Worm (Caenorhabditis elegans): Measurements from ENCODE around the gene R02F11.2.
A peak's percentile ranks its signal among the peaks of the same experiment; 100 is the strongest.

The R02F11.2 gene

DNA sequence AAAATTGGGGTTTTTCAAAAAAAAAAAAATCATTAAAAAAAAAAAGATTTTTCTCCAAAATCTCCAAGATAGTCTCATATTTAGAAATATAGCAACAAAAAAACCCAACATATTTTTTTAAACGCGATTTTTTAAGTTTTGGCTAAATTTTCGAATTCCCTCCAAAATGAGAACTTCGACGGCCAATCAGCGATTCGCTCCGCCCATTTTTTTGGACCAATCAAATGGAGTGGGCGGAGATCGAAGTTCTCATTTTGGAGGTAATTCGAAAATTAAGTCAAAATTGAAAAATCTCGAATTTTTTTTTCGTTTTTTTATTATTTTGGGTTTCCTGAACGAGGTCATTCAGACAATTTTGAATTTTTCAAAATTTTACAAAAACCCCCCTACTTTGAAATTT is 19.4 kb downstream of the R02F11.2 start:
- TF ChIP-seq hlh-30 (tag; optimal IDR thresholded peaks at IDR 0.05; ENCODE audit: insufficient read depth) (no peak), ets-4 (tag; optimal IDR thresholded peaks at IDR 0.05) (no peak), hlh-13 (GFP tag; optimal IDR thresholded peaks at IDR 0.05) (no peak), fkh-10 (GFP tag; optimal IDR thresholded peaks at IDR 0.05) (no peak), nfya-1 (tag; optimal IDR thresholded peaks at IDR 0.05) (peak; percentile 53), pag-3 (tag; optimal IDR thresholded peaks at IDR 0.05; ENCODE audit: borderline replicate concordance) (no peak), hlh-8 (tag; optimal IDR thresholded peaks at IDR 0.05) (no peak), zip-5 (tag; optimal IDR thresholded peaks at IDR 0.05) (no peak), syd-9 (tag; optimal IDR thresholded peaks at IDR 0.05) (no peak)

DNA sequence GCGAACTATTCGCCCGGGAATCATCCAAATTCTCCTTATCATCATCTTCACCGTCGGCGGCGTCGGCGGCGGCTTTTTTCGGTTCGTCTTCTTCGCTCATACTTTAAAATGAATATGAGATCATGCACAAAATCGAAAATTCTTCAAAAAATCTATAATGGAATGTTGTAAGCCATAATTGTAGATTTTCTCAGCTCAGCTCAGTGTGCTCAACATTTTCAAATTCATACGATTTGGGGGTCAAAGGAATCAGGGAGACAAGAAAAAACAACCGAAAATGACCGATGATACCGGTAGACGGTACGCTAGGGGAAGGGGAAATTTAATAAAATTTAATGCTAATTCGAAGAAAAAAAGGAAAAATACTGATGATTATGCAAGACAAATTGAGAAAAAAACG is 24.2 kb downstream of the R02F11.2 start, which contains the start of gene ccep-97:
ccep-97 (minus strand) TSS at position 101 of the 400 bp plus-strand sequence.
- TF ChIP-seq pha-2 (tag; optimal IDR thresholded peaks at IDR 0.05) (no peak), fkh-6 (tag; optimal IDR thresholded peaks at IDR 0.05) (no peak), hlh-30 (tag; optimal IDR thresholded peaks at IDR 0.05; ENCODE audit: insufficient read depth) (no peak)

DNA sequence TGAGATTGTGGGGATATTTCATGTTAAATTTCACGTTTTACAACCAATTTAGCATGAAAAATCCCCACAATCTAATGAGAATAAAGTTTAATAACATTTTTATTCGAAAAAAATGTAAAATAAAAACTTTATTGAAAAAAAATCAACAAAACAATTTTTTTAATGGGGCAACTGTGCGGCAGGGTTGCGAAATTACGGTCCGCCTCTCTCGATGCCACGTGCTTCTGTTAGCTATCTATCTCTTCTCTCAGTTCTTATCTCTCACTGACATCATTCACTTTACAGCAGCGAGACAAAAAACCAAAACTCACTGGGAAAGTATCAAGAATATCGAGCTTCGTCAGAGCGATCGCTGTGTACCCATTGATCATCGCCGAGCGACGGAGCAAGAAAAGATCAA is 26.2 kb downstream of the R02F11.2 start:
- TF ChIP-seq ceh-19 (GFP tag; optimal IDR thresholded peaks at IDR 0.05), result no peak
- TF ChIP-seq zip-5 (tag; optimal IDR thresholded peaks at IDR 0.05), result no peak
- no peak for TF ChIP-seq ceh-2 (tag; optimal IDR thresholded peaks at IDR 0.05)
- TF ChIP-seq nfya-1 (tag; optimal IDR thresholded peaks at IDR 0.05), result no peak
- no peak for TF ChIP-seq rnt-1 (tag; optimal IDR thresholded peaks at IDR 0.05)
- no peak for TF ChIP-seq unc-55 (GFP tag; optimal IDR thresholded peaks at IDR 0.05)
- TF ChIP-seq lim-6 (tag; optimal IDR thresholded peaks at IDR 0.05), result no peak
- TF ChIP-seq pha-4 (tag; optimal IDR thresholded peaks at IDR 0.05), result no peak
- TF ChIP-seq ref-2 (tag; optimal IDR thresholded peaks at IDR 0.05), result no peak
- TF ChIP-seq pha-2 (tag; optimal IDR thresholded peaks at IDR 0.05), result no peak
- no peak for TF ChIP-seq nhr-11 (tag; optimal IDR thresholded peaks at IDR 0.05)
- TF ChIP-seq pax-1 (tag; optimal IDR thresholded peaks at IDR 0.05), result no peak
- TF ChIP-seq ttx-3 (tag; optimal IDR thresholded peaks at IDR 0.05), result no peak
- TF ChIP-seq hlh-13 (GFP tag; optimal IDR thresholded peaks at IDR 0.05), result no peak
- no peak for TF ChIP-seq ceh-14 (tag; optimal IDR thresholded peaks at IDR 0.05)

DNA sequence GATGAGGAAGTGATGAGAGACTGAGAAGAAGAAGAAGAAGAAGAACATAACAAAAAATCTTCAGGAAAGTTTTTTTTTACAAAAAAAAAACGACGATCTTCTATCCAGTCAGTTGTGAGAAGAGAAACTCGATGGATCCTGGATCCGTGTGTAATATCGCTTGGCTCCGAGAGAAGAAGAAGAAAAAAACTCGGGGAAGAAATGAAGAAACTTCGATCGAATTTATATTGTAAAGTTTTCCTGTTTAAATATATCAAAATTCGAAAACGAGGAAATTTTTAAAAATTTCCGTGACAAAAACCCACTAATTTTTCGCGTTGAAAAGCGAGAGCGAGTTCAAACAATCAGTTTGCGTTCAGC is 28.9 kb downstream of the R02F11.2 start, which contains the start of gene adss-1:
adss-1 (minus strand) TSS at position 101 of the 360 bp plus-strand sequence.
- TF ChIP-seq npax-4 (tag; optimal IDR thresholded peaks at IDR 0.05) (no peak), ceh-2 (tag; optimal IDR thresholded peaks at IDR 0.05) (no peak), ceh-34 (tag; optimal IDR thresholded peaks at IDR 0.05) (no peak), pax-1 (tag; optimal IDR thresholded peaks at IDR 0.05) (no peak), K09A11.1 (tag; optimal IDR thresholded peaks at IDR 0.05; ENCODE audit: insufficient read depth) (no peak), fax-1 (tag; optimal IDR thresholded peaks at IDR 0.05) (no peak), ets-4 (tag; optimal IDR thresholded peaks at IDR 0.05) (no peak), pat-9 (tag; optimal IDR thresholded peaks at IDR 0.05) (no peak), pha-4 (tag; optimal IDR thresholded peaks at IDR 0.05) (no peak), hlh-15 (tag; optimal IDR thresholded peaks at IDR 0.05) (no peak), ceh-24 (tag; optimal IDR thresholded peaks at IDR 0.05) (no peak), lim-6 (tag; optimal IDR thresholded peaks at IDR 0.05) (no peak), sox-4 (tag; optimal IDR thresholded peaks at IDR 0.05) (no peak), gmeb-2 (tag; optimal IDR thresholded peaks at IDR 0.05) (no peak), pha-2 (tag; optimal IDR thresholded peaks at IDR 0.05) (no peak), tbx-2 (tag; optimal IDR thresholded peaks at IDR 0.05) (no peak), ama-1 (optimal IDR thresholded peaks at IDR 0.05) (no peak)

DNA sequence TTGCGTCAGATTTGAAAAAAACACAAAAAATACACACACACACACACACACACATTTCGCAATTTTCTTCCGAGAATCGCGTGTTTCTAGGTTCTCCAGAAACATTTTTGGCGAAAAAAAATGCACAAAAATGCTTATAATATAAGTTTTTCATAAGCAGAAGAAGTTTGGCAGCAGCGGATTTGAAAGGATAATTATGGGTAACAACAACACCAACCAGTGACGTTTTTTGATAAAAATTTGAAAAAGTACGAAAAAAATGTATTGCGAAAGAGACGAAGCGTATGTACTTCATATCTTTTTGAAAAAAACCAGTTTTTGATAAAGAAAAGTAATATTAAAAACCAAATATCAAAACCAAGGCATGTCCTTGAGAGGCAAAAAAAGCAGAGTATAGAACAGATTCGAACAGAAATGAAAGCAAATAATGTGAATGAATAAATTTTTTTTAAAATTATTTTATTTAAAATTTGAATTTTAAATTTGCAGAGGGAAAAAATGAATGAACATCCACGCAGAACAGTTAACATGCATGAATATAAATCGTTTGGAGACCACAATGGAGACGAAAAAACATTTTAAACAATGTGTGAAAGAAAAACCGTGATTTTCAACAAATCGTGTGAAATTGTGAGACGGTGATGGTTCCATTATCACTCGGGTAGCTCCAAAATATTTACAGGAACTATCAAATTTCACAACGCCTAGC is 29.4 kb downstream of the R02F11.2 start:
- TF ChIP-seq pha-4 (tag; optimal IDR thresholded peaks at IDR 0.05) (no peak), ceh-19 (GFP tag; optimal IDR thresholded peaks at IDR 0.05) (no peak), mec-3 (tag; optimal IDR thresholded peaks at IDR 0.05; ENCODE audit: borderline replicate concordance) (no peak), fkh-10 (GFP tag; optimal IDR thresholded peaks at IDR 0.05) (no peak), npax-4 (tag; optimal IDR thresholded peaks at IDR 0.05) (no peak), che-1 (tag; optimal IDR thresholded peaks at IDR 0.05) (no peak), pax-1 (tag; optimal IDR thresholded peaks at IDR 0.05) (no peak), F13H6.1 (tag; optimal IDR thresholded peaks at IDR 0.05) (no peak), zip-5 (tag; optimal IDR thresholded peaks at IDR 0.05) (no peak), eyg-1 (tag; optimal IDR thresholded peaks at IDR 0.05) (no peak), ref-2 (tag; optimal IDR thresholded peaks at IDR 0.05) (no peak), nhr-11 (tag; optimal IDR thresholded peaks at IDR 0.05) (no peak), ceh-9 (tag; optimal IDR thresholded peaks at IDR 0.05) (no peak), C38D4.7 (GFP tag; optimal IDR thresholded peaks at IDR 0.05) (no peak), lin-11 (tag; optimal IDR thresholded peaks at IDR 0.05) (no peak), C08G9.2 (tag; optimal IDR thresholded peaks at IDR 0.05) (no peak), ceh-18 (tag; optimal IDR thresholded peaks at IDR 0.05) (no peak)
